Fruit fly (Drosophila melanogaster): ENCODE results near the gene CG44002.

The CG44002 gene

dm6 chr2L:3152696-3153613, 17.9 kb downstream of the CG44002 start:
- no peak for TF ChIP-seq N (GFP tag; optimal IDR thresholded peaks at IDR 0.05)
- peak; percentile 63 for TF ChIP-seq CG32264 (GFP tag; optimal IDR thresholded peaks at IDR 0.05)
- no peak for TF ChIP-seq Hr78 (GFP tag; optimal IDR thresholded peaks at IDR 0.05)
- no peak for TF ChIP-seq Hr83 (GFP tag; optimal IDR thresholded peaks at IDR 0.05; ENCODE audit: poor library complexity, severe bottlenecking)
- no peak for TF ChIP-seq Rel (GFP tag; optimal IDR thresholded peaks at IDR 0.05)
- TF ChIP-seq Rel (tag; optimal IDR thresholded peaks at IDR 0.05): peak; percentile 38
- TF ChIP-seq Dfd (GFP tag; optimal IDR thresholded peaks at IDR 0.05): no peak
- TF ChIP-seq Dif (GFP tag; optimal IDR thresholded peaks at IDR 0.05; ENCODE audit: partially characterized antibody): no peak
- peak; percentile 48 for TF ChIP-seq woc (GFP tag; optimal IDR thresholded peaks at IDR 0.05)
- no peak for TF ChIP-seq usp (GFP tag; optimal IDR thresholded peaks at IDR 0.05)
- peak; percentile 74 for TF ChIP-seq br (GFP tag; optimal IDR thresholded peaks at IDR 0.05)
- TF ChIP-seq Myc (optimal IDR thresholded peaks at IDR 0.05): no peak
- TF ChIP-seq Mio (GFP tag; optimal IDR thresholded peaks at IDR 0.05): no peak
- peak; percentile 76 for TF ChIP-seq ey (GFP tag; optimal IDR thresholded peaks at IDR 0.05)
- TF ChIP-seq CG9705 (GFP tag; optimal IDR thresholded peaks at IDR 0.05): peak; percentile 12
- no peak for TF ChIP-seq Vsx2 (GFP tag; optimal IDR thresholded peaks at IDR 0.05; ENCODE audit: partially characterized antibody)
- peak; percentile 63 for TF ChIP-seq GATAd (GFP tag; optimal IDR thresholded peaks at IDR 0.05)
- TF ChIP-seq tai (GFP tag; optimal IDR thresholded peaks at IDR 0.05): peak; percentile 47
- TF ChIP-seq Hnf4 (GFP tag; optimal IDR thresholded peaks at IDR 0.05): peak; percentile 67
- TF ChIP-seq dl (GFP tag; optimal IDR thresholded peaks at IDR 0.05; ENCODE audit: insufficient read depth in 1 of 2, partially characterized antibody in 2 of 2): no peak
- peak; percentile 31 for TF ChIP-seq dmrt93B (GFP tag; optimal IDR thresholded peaks at IDR 0.05)
- TF ChIP-seq CrebA (GFP tag; optimal IDR thresholded peaks at IDR 0.05; ENCODE audit: borderline replicate concordance): no peak
- peak; percentile 57 for TF ChIP-seq psq (GFP tag; optimal IDR thresholded peaks at IDR 0.05)
- TF ChIP-seq HLH106 (tag; optimal IDR thresholded peaks at IDR 0.05): peak; percentile 70
- TF ChIP-seq OdsH (GFP tag; optimal IDR thresholded peaks at IDR 0.05): peak; percentile 62
- TF ChIP-seq h (GFP tag; optimal IDR thresholded peaks at IDR 0.05): peak; percentile 86
- TF ChIP-seq sv (GFP tag; optimal IDR thresholded peaks at IDR 0.05): peak; percentile 93
- peak; percentile 17 for TF ChIP-seq Jra (GFP tag; optimal IDR thresholded peaks at IDR 0.05)
- no peak for TF ChIP-seq lola (GFP tag; optimal IDR thresholded peaks at IDR 0.05)
- TF ChIP-seq brk (GFP tag; optimal IDR thresholded peaks at IDR 0.05): peak; percentile 16
- no peak for TF ChIP-seq jim (GFP tag; optimal IDR thresholded peaks at IDR 0.05)
- peak; percentile 80 for TF ChIP-seq rgr (GFP tag; optimal IDR thresholded peaks at IDR 0.05)
- TF ChIP-seq pan (optimal IDR thresholded peaks at IDR 0.05): no peak
- no peak for TF ChIP-seq Abd-B (GFP tag; optimal IDR thresholded peaks at IDR 0.05)
- TF ChIP-seq Sp1 (GFP tag; optimal IDR thresholded peaks at IDR 0.05): peak; percentile 75
- peak; percentile 40 for TF ChIP-seq sage (GFP tag; optimal IDR thresholded peaks at IDR 0.05)
- peak in 1 of 2 experiments; percentile 47 for TF ChIP-seq foxo (GFP tag; optimal IDR thresholded peaks at IDR 0.05)
- TF ChIP-seq dsf (GFP tag; optimal IDR thresholded peaks at IDR 0.05; ENCODE audit: borderline replicate concordance): no peak
- TF ChIP-seq fru (GFP tag; optimal IDR thresholded peaks at IDR 0.05): peak; percentile 63

dm6 chr2L:3151657-3152056, 19.2 kb downstream of the CG44002 start:
- no peak for TF ChIP-seq CG32264 (GFP tag; optimal IDR thresholded peaks at IDR 0.05)
- TF ChIP-seq Sp1 (GFP tag; optimal IDR thresholded peaks at IDR 0.05): no peak
- no peak for TF ChIP-seq woc (GFP tag; optimal IDR thresholded peaks at IDR 0.05)
- no peak for TF ChIP-seq Dfd (GFP tag; optimal IDR thresholded peaks at IDR 0.05)
- no peak for TF ChIP-seq Dif (GFP tag; optimal IDR thresholded peaks at IDR 0.05; ENCODE audit: partially characterized antibody)
- TF ChIP-seq Myc (optimal IDR thresholded peaks at IDR 0.05): no peak
- TF ChIP-seq Vsx2 (GFP tag; optimal IDR thresholded peaks at IDR 0.05; ENCODE audit: partially characterized antibody): no peak
- no peak for TF ChIP-seq fru (GFP tag; optimal IDR thresholded peaks at IDR 0.05)
